Worm (Caenorhabditis elegans): Measurements from ENCODE around the gene T04C9.2.
A peak's percentile ranks its signal among the peaks of the same experiment; 100 is the strongest.

The T04C9.2 gene

ce11 chrIII:5950756-5951345, 40.8 kb upstream of the T04C9.2 start:
- no peak for TF ChIP-seq hnd-1 (tag; optimal IDR thresholded peaks at IDR 0.05)
- no peak for TF ChIP-seq ama-1 (optimal IDR thresholded peaks at IDR 0.05)
- TF ChIP-seq flt-1 (GFP tag; IDR thresholded peaks at IDR 0.05), result no peak
- TF ChIP-seq tra-4 (tag; optimal IDR thresholded peaks at IDR 0.05), result no peak
- TF ChIP-seq hmbx-1 (tag; optimal IDR thresholded peaks at IDR 0.05), result no peak
- no peak for TF ChIP-seq sea-1 (GFP tag; conservative IDR thresholded peaks at IDR 0.05)
- TF ChIP-seq B0310.2 (tag; optimal IDR thresholded peaks at IDR 0.05), result no peak
- TF ChIP-seq ceh-13 (GFP tag; optimal IDR thresholded peaks at IDR 0.05), result no peak
- no peak for TF ChIP-seq tbx-37 (GFP tag; conservative IDR thresholded peaks at IDR 0.05)
- no peak for TF ChIP-seq aly-1 (tag; optimal IDR thresholded peaks at IDR 0.05)
- TF ChIP-seq hmg-4 (GFP tag; optimal IDR thresholded peaks at IDR 0.05), result no peak

- TF ChIP-seq tbx-11 (GFP tag; IDR thresholded peaks at IDR 0.05) (no peak), ceh-36 (tag; optimal IDR thresholded peaks at IDR 0.05) (no peak), hmbx-1 (tag; optimal IDR thresholded peaks at IDR 0.05) (no peak), tra-4 (tag; optimal IDR thresholded peaks at IDR 0.05) (no peak), F13C5.2 (tag; optimal IDR thresholded peaks at IDR 0.05) (no peak), hnd-1 (tag; optimal IDR thresholded peaks at IDR 0.05) (no peak), ceh-13 (GFP tag; optimal IDR thresholded peaks at IDR 0.05) (no peak), tbx-37 (GFP tag; conservative IDR thresholded peaks at IDR 0.05) (no peak), ama-1 (optimal IDR thresholded peaks at IDR 0.05) (no peak), aly-1 (tag; optimal IDR thresholded peaks at IDR 0.05) (no peak), ets-7 (tag; optimal IDR thresholded peaks at IDR 0.05) (no peak), hmg-4 (GFP tag; optimal IDR thresholded peaks at IDR 0.05) (no peak), sea-1 (GFP tag; conservative IDR thresholded peaks at IDR 0.05) (no peak), flt-1 (GFP tag; IDR thresholded peaks at IDR 0.05) (no peak), pes-1 (GFP tag; IDR thresholded peaks at IDR 0.05) (no peak)
Observed at ce11 chrIII:5951589-5952378, 39.9 kb upstream of the T04C9.2 start.

- TF ChIP-seq ceh-36 (tag; optimal IDR thresholded peaks at IDR 0.05) (no peak), F13C5.2 (tag; optimal IDR thresholded peaks at IDR 0.05) (no peak), hmbx-1 (tag; optimal IDR thresholded peaks at IDR 0.05) (no peak), hmg-4 (GFP tag; optimal IDR thresholded peaks at IDR 0.05) (no peak), ets-7 (tag; optimal IDR thresholded peaks at IDR 0.05) (no peak), tbx-11 (GFP tag; IDR thresholded peaks at IDR 0.05) (no peak), ama-1 (optimal IDR thresholded peaks at IDR 0.05) (no peak), tbx-37 (GFP tag; conservative IDR thresholded peaks at IDR 0.05) (no peak), flt-1 (GFP tag; IDR thresholded peaks at IDR 0.05) (no peak), B0310.2 (tag; optimal IDR thresholded peaks at IDR 0.05) (no peak), hnd-1 (tag; optimal IDR thresholded peaks at IDR 0.05) (no peak), scrt-1 (GFP tag; IDR thresholded peaks at IDR 0.05) (no peak), sea-1 (GFP tag; conservative IDR thresholded peaks at IDR 0.05) (no peak), aly-1 (tag; optimal IDR thresholded peaks at IDR 0.05) (no peak)
Observed at ce11 chrIII:5953041-5953912, 38.4 kb upstream of the T04C9.2 start.

- TF ChIP-seq ceh-13 (GFP tag; optimal IDR thresholded peaks at IDR 0.05) (peak; percentile 2), ama-1 (optimal IDR thresholded peaks at IDR 0.05) (no peak), F13C5.2 (tag; optimal IDR thresholded peaks at IDR 0.05) (no peak), tbx-11 (GFP tag; IDR thresholded peaks at IDR 0.05) (0 out of 2 replicates have a peak, but pooled peaks have one; percentile 21), flt-1 (GFP tag; IDR thresholded peaks at IDR 0.05) (no peak), hnd-1 (tag; optimal IDR thresholded peaks at IDR 0.05) (no peak), pes-1 (GFP tag; IDR thresholded peaks at IDR 0.05) (no peak)
Observed at ce11 chrIII:5953913-5954290, 37.8 kb upstream of the T04C9.2 start.

- TF ChIP-seq B0310.2 (tag; optimal IDR thresholded peaks at IDR 0.05) (no peak), hmg-4 (GFP tag; optimal IDR thresholded peaks at IDR 0.05) (peak; percentile 49), F13C5.2 (tag; optimal IDR thresholded peaks at IDR 0.05) (peak; percentile 2)
Observed at ce11 chrIII:5958172-5958886, 33.4 kb upstream of the T04C9.2 start, which contains the start of the genes nono-1 and nop-1. nono-1 (minus strand) TSS chrIII:5958246. nop-1 (plus strand) TSS chrIII:5958722.

ce11 chrIII:5959049-5959448, 32.6 kb upstream of the T04C9.2 start:
- TF ChIP-seq F13C5.2 (tag; optimal IDR thresholded peaks at IDR 0.05), result no peak
- TF ChIP-seq aly-1 (tag; optimal IDR thresholded peaks at IDR 0.05), result no peak
- no peak for TF ChIP-seq ets-7 (tag; optimal IDR thresholded peaks at IDR 0.05)
- TF ChIP-seq tra-4 (tag; optimal IDR thresholded peaks at IDR 0.05), result no peak
- TF ChIP-seq flt-1 (GFP tag; IDR thresholded peaks at IDR 0.05), result no peak
- TF ChIP-seq ceh-36 (tag; optimal IDR thresholded peaks at IDR 0.05), result no peak
- TF ChIP-seq hmg-4 (GFP tag; optimal IDR thresholded peaks at IDR 0.05), result no peak

- TF ChIP-seq ama-1 (optimal IDR thresholded peaks at IDR 0.05) (no peak), aly-1 (tag; optimal IDR thresholded peaks at IDR 0.05) (no peak), tbx-37 (GFP tag; conservative IDR thresholded peaks at IDR 0.05) (no peak), hmbx-1 (tag; optimal IDR thresholded peaks at IDR 0.05) (no peak), F13C5.2 (tag; optimal IDR thresholded peaks at IDR 0.05) (no peak), flt-1 (GFP tag; IDR thresholded peaks at IDR 0.05) (no peak), tbx-11 (GFP tag; IDR thresholded peaks at IDR 0.05) (no peak), ceh-36 (tag; optimal IDR thresholded peaks at IDR 0.05) (no peak), ceh-13 (GFP tag; optimal IDR thresholded peaks at IDR 0.05) (no peak), hmg-4 (GFP tag; optimal IDR thresholded peaks at IDR 0.05) (no peak), ets-7 (tag; optimal IDR thresholded peaks at IDR 0.05) (no peak), pes-1 (GFP tag; IDR thresholded peaks at IDR 0.05) (no peak)
Observed at ce11 chrIII:5961560-5961959, 30.1 kb upstream of the T04C9.2 start.
